Worm (Caenorhabditis elegans): ENCODE measurements around the gene sre-31.

Gene sre-31

DNA sequence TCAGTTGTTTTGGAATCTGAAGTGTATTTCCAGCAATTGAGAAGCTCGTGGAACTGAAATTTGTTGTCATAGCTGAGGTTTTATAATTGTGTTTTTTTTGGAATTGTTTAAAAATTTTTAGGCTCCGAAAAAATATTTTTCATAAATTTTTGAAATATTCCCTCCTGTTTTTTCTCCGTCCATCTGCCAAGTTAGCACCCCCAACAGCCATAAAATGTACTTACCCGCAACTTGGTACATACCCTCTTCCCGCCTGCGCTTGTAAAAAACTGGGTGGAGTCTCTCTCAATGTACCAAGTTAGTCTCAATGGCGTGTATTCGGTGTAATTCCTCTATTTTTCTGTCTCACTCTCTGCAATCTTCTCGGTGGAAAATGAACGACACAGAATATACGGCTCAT is 18.8 kb downstream of the sre-31 start, which contains the start of gene Y57A10B.6:
Gene Y57A10B.6 (plus strand): TSS at position 301 of the 400 bp plus-strand sequence.
- no peak for TF ChIP-seq egl-27 (tag; optimal IDR thresholded peaks at IDR 0.05)
- TF ChIP-seq nhr-25 (tag; optimal IDR thresholded peaks at IDR 0.05) = no peak
- TF ChIP-seq ama-1 (optimal IDR thresholded peaks at IDR 0.05) = no peak
- no peak for TF ChIP-seq snpc-4 (tag; optimal IDR thresholded peaks at IDR 0.05)
- TF ChIP-seq daf-12 (tag; optimal IDR thresholded peaks at IDR 0.05) = no peak
- TF ChIP-seq ceh-28 (tag; optimal IDR thresholded peaks at IDR 0.05) = no peak
- no peak for TF ChIP-seq ztf-11 (tag; optimal IDR thresholded peaks at IDR 0.05)

DNA sequence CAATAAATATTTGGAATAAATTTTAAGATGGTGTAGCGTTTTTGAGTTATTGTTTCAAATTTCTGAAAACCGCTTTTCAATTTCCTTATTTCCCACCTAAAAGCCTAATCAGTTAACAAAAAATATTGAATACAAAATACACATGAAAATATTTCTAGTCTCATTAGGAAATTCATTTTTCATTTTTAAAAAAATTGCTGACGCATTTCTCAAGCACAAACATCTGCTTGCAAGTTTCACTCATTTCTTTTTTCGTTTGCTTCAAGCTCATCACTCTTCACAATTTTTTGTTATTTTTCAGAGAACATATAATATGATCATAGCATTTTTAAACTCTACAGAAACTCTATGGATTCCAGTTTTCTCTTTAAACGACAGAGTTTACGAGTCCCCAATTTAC is 20.6 kb downstream of the sre-31 start, which contains the start of gene sre-41:
Gene sre-41 (plus strand): TSS at position 301 of the 400 bp plus-strand sequence.
- TF ChIP-seq unc-62 (GFP tag; optimal IDR thresholded peaks at IDR 0.05) (no peak), ceh-82 (tag; optimal IDR thresholded peaks at IDR 0.05) (no peak), elt-3 (tag; optimal IDR thresholded peaks at IDR 0.05) (no peak), R02D3.7 (tag; optimal IDR thresholded peaks at IDR 0.05) (no peak)

DNA sequence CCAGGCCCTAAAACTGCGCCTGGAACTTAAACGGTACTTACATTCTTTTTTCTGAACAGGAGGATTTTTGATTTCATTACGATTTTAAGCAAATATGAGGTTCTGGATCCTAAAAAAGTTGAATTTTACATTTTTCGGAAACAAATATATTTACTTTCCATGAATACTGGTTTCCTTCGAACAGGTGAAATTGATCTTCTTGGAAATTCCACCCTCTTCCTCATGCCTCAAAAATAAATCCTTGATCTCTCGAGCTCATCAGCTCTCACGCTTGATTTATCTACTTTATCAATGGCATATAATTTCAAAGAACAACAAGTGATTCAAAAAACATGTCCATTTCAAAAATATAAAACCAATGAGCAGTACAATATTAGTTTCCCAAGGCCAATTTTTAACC is 21.1 kb downstream of the sre-31 start:
- TF ChIP-seq fos-1 (tag; optimal IDR thresholded peaks at IDR 0.05) = no peak

DNA sequence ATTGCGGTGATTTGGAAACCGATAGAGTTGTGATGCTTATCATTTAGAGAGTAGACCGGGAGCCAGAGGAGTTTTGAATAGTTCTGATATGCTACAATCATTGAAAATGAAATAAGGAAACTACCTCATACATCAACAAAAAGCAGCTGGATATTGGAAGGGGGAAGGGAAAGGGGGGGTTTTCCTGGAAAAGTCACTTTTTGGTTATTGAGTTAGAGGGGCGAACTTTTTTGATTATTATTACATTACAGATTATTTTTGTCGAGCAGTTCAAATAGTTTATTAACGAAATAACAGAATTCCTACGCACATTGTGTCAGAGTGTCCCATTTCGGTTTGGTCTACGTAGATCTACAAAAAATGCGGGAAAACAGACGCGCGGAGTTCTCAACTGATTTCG is 21.8 kb downstream of the sre-31 start, which contains the start of gene sre-42:
Gene sre-42 (minus strand): TSS at position 101 of the 400 bp plus-strand sequence.
- no peak for TF ChIP-seq R02D3.7 (tag; optimal IDR thresholded peaks at IDR 0.05)
- TF ChIP-seq fkh-10 (GFP tag; optimal IDR thresholded peaks at IDR 0.05) = no peak
- TF ChIP-seq elt-3 (tag; optimal IDR thresholded peaks at IDR 0.05) = no peak
- TF ChIP-seq nfya-1 (tag; optimal IDR thresholded peaks at IDR 0.05; ENCODE audit: insufficient read depth) = no peak
- TF ChIP-seq mml-1 (tag; optimal IDR thresholded peaks at IDR 0.05) = no peak
- TF ChIP-seq aly-2 (tag; optimal IDR thresholded peaks at IDR 0.05) = no peak
- no peak for TF ChIP-seq fos-1 (tag; optimal IDR thresholded peaks at IDR 0.05)
- no peak for TF ChIP-seq nhr-12 (tag; optimal IDR thresholded peaks at IDR 0.05)
- no peak for TF ChIP-seq skn-1 (tag; optimal IDR thresholded peaks at IDR 0.05)
- no peak for TF ChIP-seq nhr-28 (tag; optimal IDR thresholded peaks at IDR 0.05)
- no peak for TF ChIP-seq nhr-43 (tag; optimal IDR thresholded peaks at IDR 0.05; ENCODE audit: poor library complexity, severe bottlenecking)

DNA sequence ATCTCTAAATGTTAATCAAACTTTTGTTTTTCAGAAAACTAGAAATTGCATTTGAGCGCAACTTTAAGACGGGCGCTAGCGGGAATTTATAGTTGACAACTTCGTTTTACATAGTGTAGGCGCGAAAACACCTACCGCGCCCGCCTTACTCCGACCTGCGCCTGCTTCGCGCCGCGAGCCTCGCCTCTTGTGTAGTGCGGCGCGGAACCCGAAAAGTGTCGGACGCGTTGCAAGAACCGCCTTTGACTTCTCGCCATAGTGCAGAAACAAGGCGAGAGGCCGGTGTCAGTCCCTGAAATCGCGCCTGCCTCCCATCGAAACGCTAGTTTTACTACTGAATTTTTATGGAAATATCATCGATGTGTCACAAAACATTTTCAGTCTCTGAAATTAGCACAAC is 22.8 kb downstream of the sre-31 start:
- TF ChIP-seq egl-27 (tag; optimal IDR thresholded peaks at IDR 0.05) (no peak), elt-3 (tag; optimal IDR thresholded peaks at IDR 0.05) (no peak), ama-1 (optimal IDR thresholded peaks at IDR 0.05) (no peak), lin-15B (tag; optimal IDR thresholded peaks at IDR 0.05) (no peak), aly-2 (tag; optimal IDR thresholded peaks at IDR 0.05) (no peak), nhr-43 (tag; optimal IDR thresholded peaks at IDR 0.05; ENCODE audit: poor library complexity, severe bottlenecking) (no peak), skn-1 (tag; optimal IDR thresholded peaks at IDR 0.05) (no peak), ceh-28 (tag; optimal IDR thresholded peaks at IDR 0.05) (no peak), nhr-25 (tag; optimal IDR thresholded peaks at IDR 0.05) (no peak), ztf-11 (tag; optimal IDR thresholded peaks at IDR 0.05) (no peak), pqm-1 (tag; optimal IDR thresholded peaks at IDR 0.05) (no peak), elt-2 (tag; optimal IDR thresholded peaks at IDR 0.05) (no peak), lin-39 (tag; optimal IDR thresholded peaks at IDR 0.05) (no peak), R02D3.7 (tag; optimal IDR thresholded peaks at IDR 0.05) (no peak), unc-62 (GFP tag; optimal IDR thresholded peaks at IDR 0.05) (no peak), nhr-28 (tag; optimal IDR thresholded peaks at IDR 0.05) (no peak), lsy-12 (tag; optimal IDR thresholded peaks at IDR 0.05) (no peak), eor-1 (tag; optimal IDR thresholded peaks at IDR 0.05) (no peak), daf-12 (tag; optimal IDR thresholded peaks at IDR 0.05) (no peak), nhr-11 (tag; optimal IDR thresholded peaks at IDR 0.05) (no peak)

DNA sequence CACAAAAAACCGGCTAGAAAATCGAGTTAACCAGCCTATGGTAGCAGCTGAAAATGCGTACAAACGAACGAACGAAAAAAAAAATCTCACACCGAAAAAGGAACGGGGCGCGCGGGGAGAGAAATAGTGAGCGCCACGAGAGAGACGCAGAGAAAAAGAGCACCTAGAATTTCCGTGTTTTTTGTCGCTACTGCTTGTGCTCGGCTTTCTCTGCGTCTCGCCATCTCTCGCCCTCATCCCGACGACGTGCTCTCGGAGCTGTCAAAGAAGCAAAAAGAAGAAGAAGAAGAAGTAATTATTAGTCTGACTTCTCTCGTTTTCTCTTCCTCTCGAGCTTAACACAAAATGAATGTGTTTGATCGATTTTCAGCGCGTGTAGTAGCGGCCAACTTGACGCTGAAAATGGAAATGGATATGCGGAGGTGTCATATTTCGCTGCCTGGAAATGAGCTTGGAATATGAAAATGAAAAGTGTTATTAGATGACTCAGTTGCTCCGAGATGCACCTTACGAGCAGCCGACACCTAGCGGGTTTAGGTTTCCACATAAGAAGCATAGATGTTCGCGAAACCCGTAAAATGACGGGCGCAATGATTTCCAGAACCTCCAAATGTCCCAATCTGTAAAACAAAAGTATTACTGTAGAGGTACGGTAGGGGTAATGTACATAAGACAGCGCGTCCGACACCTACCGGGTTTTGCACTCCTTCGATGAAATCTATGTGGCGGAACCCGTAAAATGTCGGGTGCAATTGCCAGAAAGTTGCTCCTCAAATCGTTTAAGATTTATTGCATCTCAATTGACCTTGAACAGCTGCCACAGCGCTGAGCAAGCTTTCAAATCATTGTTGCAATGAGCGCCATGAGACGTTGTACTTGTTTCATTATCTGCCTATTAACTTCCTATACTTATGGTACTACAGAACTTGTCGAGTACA is 25.7 kb downstream of the sre-31 start, which contains the start of gene btb-14:
Gene btb-14 (plus strand): TSS at position 839 of the 938 bp plus-strand sequence.
- TF ChIP-seq hmg-11 (tag; optimal IDR thresholded peaks at IDR 0.05) = peak; percentile 46
- peak; percentile 54 for TF ChIP-seq nfya-1 (tag; optimal IDR thresholded peaks at IDR 0.05; ENCODE audit: insufficient read depth)
- no peak for TF ChIP-seq pqm-1 (tag; optimal IDR thresholded peaks at IDR 0.05)
- no peak for TF ChIP-seq tbx-2 (tag; optimal IDR thresholded peaks at IDR 0.05)
- TF ChIP-seq ceh-82 (tag; optimal IDR thresholded peaks at IDR 0.05) = no peak
- TF ChIP-seq pha-4 (tag; optimal IDR thresholded peaks at IDR 0.05) = no peak
- no peak for TF ChIP-seq eor-1 (tag; optimal IDR thresholded peaks at IDR 0.05)
- TF ChIP-seq daf-12 (tag; optimal IDR thresholded peaks at IDR 0.05) = no peak
- no peak for TF ChIP-seq elt-2 (tag; optimal IDR thresholded peaks at IDR 0.05)
- TF ChIP-seq nhr-76 (tag; optimal IDR thresholded peaks at IDR 0.05) = no peak
- no peak for TF ChIP-seq unc-39 (tag; optimal IDR thresholded peaks at IDR 0.05)
- TF ChIP-seq jun-1 (tag; optimal IDR thresholded peaks at IDR 0.05) = no peak
- no peak for TF ChIP-seq nhr-43 (tag; optimal IDR thresholded peaks at IDR 0.05; ENCODE audit: poor library complexity, severe bottlenecking)
- no peak for TF ChIP-seq nhr-67 (tag; optimal IDR thresholded peaks at IDR 0.05)
- TF ChIP-seq ZK546.5 (tag; optimal IDR thresholded peaks at IDR 0.05) = no peak
- TF ChIP-seq egl-27 (tag; optimal IDR thresholded peaks at IDR 0.05) = no peak
- no peak for TF ChIP-seq lin-15B (tag; optimal IDR thresholded peaks at IDR 0.05)
- TF ChIP-seq elt-1 (tag; optimal IDR thresholded peaks at IDR 0.05) = no peak
- TF ChIP-seq snpc-4 (tag; optimal IDR thresholded peaks at IDR 0.05) = peak; percentile 72
- no peak for TF ChIP-seq skn-1 (tag; optimal IDR thresholded peaks at IDR 0.05)
- no peak for TF ChIP-seq ama-1 (optimal IDR thresholded peaks at IDR 0.05)
- TF ChIP-seq lin-39 (tag; optimal IDR thresholded peaks at IDR 0.05) = peak; percentile 38
- TF ChIP-seq ztf-11 (tag; optimal IDR thresholded peaks at IDR 0.05) = no peak
- TF ChIP-seq elt-3 (tag; optimal IDR thresholded peaks at IDR 0.05) = no peak
- TF ChIP-seq fkh-10 (GFP tag; optimal IDR thresholded peaks at IDR 0.05) = peak; percentile 47
- TF ChIP-seq nhr-237 (tag; optimal IDR thresholded peaks at IDR 0.05) = no peak
